Worm (Caenorhabditis elegans): ENCODE measurements around the gene F48G7.13.

ce11 chrV:615275-615674 is at the start of gene F48G7.13:
- TF ChIP-seq pqm-1 (tag; optimal IDR thresholded peaks at IDR 0.05) (no peak), ceh-9 (tag; optimal IDR thresholded peaks at IDR 0.05) (no peak), aly-2 (tag; optimal IDR thresholded peaks at IDR 0.05) (no peak), lin-39 (tag; optimal IDR thresholded peaks at IDR 0.05) (no peak), fkh-2 (tag; optimal IDR thresholded peaks at IDR 0.05) (no peak)
